Fruit fly (Drosophila melanogaster) whole organism, adult: Measurements from ENCODE around the gene mbo.

Experiments used
- CG11617 ChIP-seq: fragments of 200-800 bp; sonication (Bioruptor generic); optimal IDR thresholded peaks from 2 replicates; lab custom pipeline; 2017; ENCODE audit warnings: mild to moderate bottlenecking, missing biosample characterization, missing genetic modification reagents, missing genetic modification characterization
- CG12768 ChIP-seq: fragments of 200-800 bp; sonication (Bioruptor generic); optimal IDR thresholded peaks from 2 replicates; lab custom pipeline; 2017; ENCODE audit warnings: missing biosample characterization, missing genetic modification characterization, mild to moderate bottlenecking, moderate library complexity, missing genetic modification reagents
- CG14711 ChIP-seq: fragments of 200-800 bp; sonication (Bioruptor generic); optimal IDR thresholded peaks from 2 replicates; lab custom pipeline; 2018; ENCODE audit warnings: missing biosample characterization, mild to moderate bottlenecking, missing genetic modification characterization, moderate library complexity
- CG1620 ChIP-seq: fragments of 200-800 bp; sonication (Bioruptor generic); optimal IDR thresholded peaks from 2 replicates; lab custom pipeline; 2016; ENCODE audit warnings: missing biosample characterization, missing genetic modification characterization
- CG33017 ChIP-seq: fragments of 200-800 bp; sonication (Bioruptor generic); optimal IDR thresholded peaks from 2 replicates; lab custom pipeline; 2018; ENCODE audit warnings: missing biosample characterization, mild to moderate bottlenecking, missing genetic modification characterization, moderate library complexity
- CG5204 ChIP-seq: fragments of 200-800 bp; sonication (Bioruptor generic); optimal IDR thresholded peaks from 2 replicates; lab custom pipeline; 2016; ENCODE audit warnings: missing biosample characterization, missing genetic modification characterization
- CG7045 ChIP-seq: fragments of 200-800 bp; sonication (Bioruptor generic); optimal IDR thresholded peaks from 2 replicates; lab custom pipeline; 2017; ENCODE audit warnings: missing biosample characterization, mild to moderate bottlenecking, missing genetic modification characterization
- CG7101 ChIP-seq: fragments of 200-800 bp; sonication (Bioruptor generic); optimal IDR thresholded peaks from 2 replicates; lab custom pipeline; 2018; ENCODE audit warnings: missing biosample characterization, mild to moderate bottlenecking, missing genetic modification characterization, moderate library complexity
- Clk ChIP-seq: fragments of 200-800 bp; sonication (Bioruptor generic); optimal IDR thresholded peaks from 2 replicates; lab custom pipeline; 2017; ENCODE audit warnings: missing biosample characterization, missing genetic modification characterization
- Crg-1 ChIP-seq: fragments of 200-800 bp; sonication (Bioruptor generic); optimal IDR thresholded peaks from 2 replicates; lab custom pipeline; 2016; ENCODE audit warnings: missing biosample characterization, missing genetic modification characterization
- Hr96 ChIP-seq: fragments of 200-800 bp; sonication (Bioruptor generic); optimal IDR thresholded peaks from 2 replicates; lab custom pipeline; 2016; ENCODE audit warnings: missing biosample characterization, missing genetic modification characterization
- Mnt ChIP-seq: fragments of 200-800 bp; sonication (Bioruptor generic); optimal IDR thresholded peaks from 2 replicates; lab custom pipeline; 2016; ENCODE audit warnings: missing biosample characterization, mild to moderate bottlenecking, missing genetic modification characterization
- bab1 ChIP-seq: fragments of 200-800 bp; sonication (Bioruptor generic); optimal IDR thresholded peaks from 3 replicates; lab custom pipeline; 2019; ENCODE audit warnings: missing biosample characterization, mild to moderate bottlenecking, missing genetic modification characterization, moderate library complexity
- cic ChIP-seq: fragments of 200-800 bp; sonication (Bioruptor generic); optimal IDR thresholded peaks from 2 replicates; lab custom pipeline; 2017; ENCODE audit warnings: missing biosample characterization, mild to moderate bottlenecking, missing genetic modification characterization, moderate library complexity
- cnc ChIP-seq, 2 experiments: fragments of >200 bp; optimal IDR thresholded peaks; 2 replicates each; lab custom pipeline; 2017
- kay ChIP-seq: fragments of 200-800 bp; sonication (Bioruptor generic); peaks from one replicate; lab custom pipeline; 2016; ENCODE audit warnings: missing biosample characterization, missing genetic modification characterization, borderline replicate concordance
- ovo ChIP-seq: fragments of 200-800 bp; sonication (Bioruptor generic); optimal IDR thresholded peaks from 2 replicates; lab custom pipeline; 2016; ENCODE audit warnings: missing biosample characterization, missing genetic modification characterization
- pad ChIP-seq: fragments of 200-800 bp; sonication (Bioruptor generic); optimal IDR thresholded peaks from 3 replicates; lab custom pipeline; 2017; ENCODE audit warnings: missing biosample characterization, missing genetic modification characterization, mild to moderate bottlenecking, moderate library complexity, missing genetic modification reagents
- tj ChIP-seq: fragments of 200-800 bp; sonication (Bioruptor generic); optimal IDR thresholded peaks from 3 replicates; lab custom pipeline; 2017; ENCODE audit warnings: missing biosample characterization, mild to moderate bottlenecking, missing genetic modification characterization, moderate library complexity
- toe ChIP-seq: fragments of 200-800 bp; sonication (Bioruptor generic); optimal IDR thresholded peaks from 2 replicates; lab custom pipeline; 2016; ENCODE audit warnings: missing biosample characterization, missing genetic modification characterization

Gene mbo

dm6 chr3R:12678850-12679249 is at the start of gene mbo:
Gene mbo, minus strand, starts transcription at chr3R:12679052.
- TF ChIP-seq Hr96 (no peak), kay (GFP tag; lab: Kevin White, UChicago) (no peak)

- TF ChIP-seq CG14711 (tag; lab: Kevin White, UChicago), result no peak
- no peak for TF ChIP-seq toe (GFP tag; lab: Kevin White, UChicago)
- no peak for TF ChIP-seq CG12768 (GFP tag; lab: Kevin White, UChicago)
- TF ChIP-seq pad, result no peak
- no peak for TF ChIP-seq cic (GFP tag; lab: Kevin White, UChicago)
- no peak for TF ChIP-seq Mnt (GFP tag; lab: Kevin White, UChicago)
- no peak for TF ChIP-seq Clk (GFP tag; lab: Kevin White, UChicago)
- TF ChIP-seq CG33017, result no peak
- no peak for TF ChIP-seq bab1 (GFP tag; lab: Kevin White, UChicago)
- no peak for TF ChIP-seq tj
- TF ChIP-seq CG7101 (tag; lab: Kevin White, UChicago), result no peak
These were observed 49.2 kb upstream of the mbo start for dm6 chr3R:12727944-12728649.

- TF ChIP-seq ovo (peak; percentile 63), Clk (GFP tag; lab: Kevin White, UChicago) (no peak), CG12768 (GFP tag; lab: Kevin White, UChicago) (no peak), CG11617 (GFP tag; lab: Kevin White, UChicago) (no peak), CG1620 (GFP tag; lab: Kevin White, UChicago) (peak; percentile 6), CG7045 (GFP tag; lab: Kevin White, UChicago) (no peak), Crg-1 (GFP tag; lab: Kevin White, UChicago) (peak; percentile 11), pad (no peak), toe (GFP tag; lab: Kevin White, UChicago) (no peak), tj (no peak), Mnt (GFP tag; lab: Kevin White, UChicago) (no peak), CG7101 (tag; lab: Kevin White, UChicago) (peak; percentile 30), Hr96 (no peak), CG5204 (GFP tag; lab: Kevin White, UChicago) (no peak), cic (GFP tag; lab: Kevin White, UChicago) (no peak), CG33017 (no peak), bab1 (GFP tag; lab: Kevin White, UChicago) (peak; percentile 31), kay (GFP tag; lab: Kevin White, UChicago) (peak; percentile 3), cnc (optimal IDR thresholded peaks at IDR 0.05; lab: Kevin White, UChicago) (no peak), CG14711 (tag; lab: Kevin White, UChicago) (no peak)
These were observed 44.9 kb upstream of the mbo start for dm6 chr3R:12723759-12724158.

- TF ChIP-seq toe (GFP tag; lab: Kevin White, UChicago) (no peak), tj (peak; percentile 31), CG11617 (GFP tag; lab: Kevin White, UChicago) (no peak), cnc (optimal IDR thresholded peaks at IDR 0.05; lab: Kevin White, UChicago) (no peak), Clk (GFP tag; lab: Kevin White, UChicago) (no peak), pad (no peak), CG12768 (GFP tag; lab: Kevin White, UChicago) (no peak), kay (GFP tag; lab: Kevin White, UChicago) (no peak), CG7045 (GFP tag; lab: Kevin White, UChicago) (peak; percentile 31), CG5204 (GFP tag; lab: Kevin White, UChicago) (peak; percentile 22), CG14711 (tag; lab: Kevin White, UChicago) (peak; percentile 19), CG1620 (GFP tag; lab: Kevin White, UChicago) (no peak), bab1 (GFP tag; lab: Kevin White, UChicago) (peak; percentile 45), Mnt (GFP tag; lab: Kevin White, UChicago) (no peak), cic (GFP tag; lab: Kevin White, UChicago) (no peak), Hr96 (no peak), ovo (no peak), Crg-1 (GFP tag; lab: Kevin White, UChicago) (no peak), CG7101 (tag; lab: Kevin White, UChicago) (peak; percentile 59), CG33017 (no peak)
These were observed 43.6 kb upstream of the mbo start, which contains the start of gene Men for dm6 chr3R:12722392-12722914. Gene Men, minus strand, starts transcription at chr3R:12722442.

- no peak for TF ChIP-seq tj
- TF ChIP-seq CG7101 (tag; lab: Kevin White, UChicago), result no peak
- peak; percentile 26 for TF ChIP-seq Mnt (GFP tag; lab: Kevin White, UChicago)
- TF ChIP-seq cnc (optimal IDR thresholded peaks at IDR 0.05; lab: Kevin White, UChicago), result no peak
- TF ChIP-seq pad, result no peak
- TF ChIP-seq CG7045 (GFP tag; lab: Kevin White, UChicago), result no peak
- TF ChIP-seq CG1620 (GFP tag; lab: Kevin White, UChicago), result no peak
- TF ChIP-seq toe (GFP tag; lab: Kevin White, UChicago), result no peak
- TF ChIP-seq ovo, result no peak
- TF ChIP-seq Hr96, result peak; percentile 14
- no peak for TF ChIP-seq CG33017
- peak; percentile 70 for TF ChIP-seq cic (GFP tag; lab: Kevin White, UChicago)
- peak; percentile 23 for TF ChIP-seq CG5204 (GFP tag; lab: Kevin White, UChicago)
- TF ChIP-seq kay (GFP tag; lab: Kevin White, UChicago), result peak; percentile 94
- TF ChIP-seq CG11617 (GFP tag; lab: Kevin White, UChicago), result no peak
- TF ChIP-seq CG12768 (GFP tag; lab: Kevin White, UChicago), result no peak
- no peak for TF ChIP-seq Clk (GFP tag; lab: Kevin White, UChicago)
- TF ChIP-seq CG14711 (tag; lab: Kevin White, UChicago), result no peak
- no peak for TF ChIP-seq bab1 (GFP tag; lab: Kevin White, UChicago)
- TF ChIP-seq Crg-1 (GFP tag; lab: Kevin White, UChicago), result no peak
These were observed 41.7 kb upstream of the mbo start for dm6 chr3R:12720344-12721200.
